Fruit fly (Drosophila melanogaster) S2 (cell line): Measurements from ENCODE around the gene CG42788.

Source experiments
- CG8478 ChIP-seq: fragments of >200 bp; optimal IDR thresholded peaks from 2 replicates; lab custom pipeline; 2018
- CTCF ChIP-seq, 2 experiments: fragments of >200 bp; optimal IDR thresholded peaks; 2 replicates each; lab custom pipeline; 2018

The CG42788 gene

dm6 chr3R:15131677-15132076 is at the start of gene CG42788:
TSS of gene CG42788 (minus strand) at chr3R:15131926.
- TF ChIP-seq CTCF (optimal IDR thresholded peaks at IDR 0.05; lab: Kevin White, UChicago) (peak; percentile 30 to 65), CG8478 (lab: Kevin White, UChicago) (no peak)

dm6 chr3R:15181467-15181866 is 49.7 kb upstream of the CG42788 start, which contains the start of gene Mf:
TSS of gene Mf (minus strand) at chr3R:15181510.
- no peak for TF ChIP-seq CG8478 (lab: Kevin White, UChicago)
- no peak for TF ChIP-seq CTCF (optimal IDR thresholded peaks at IDR 0.05; lab: Kevin White, UChicago)

dm6 chr3R:15177230-15177629 is 45.5 kb upstream of the CG42788 start:
- TF ChIP-seq CG8478 (lab: Kevin White, UChicago) = no peak
- no peak for TF ChIP-seq CTCF (optimal IDR thresholded peaks at IDR 0.05; lab: Kevin White, UChicago)

DNA sequence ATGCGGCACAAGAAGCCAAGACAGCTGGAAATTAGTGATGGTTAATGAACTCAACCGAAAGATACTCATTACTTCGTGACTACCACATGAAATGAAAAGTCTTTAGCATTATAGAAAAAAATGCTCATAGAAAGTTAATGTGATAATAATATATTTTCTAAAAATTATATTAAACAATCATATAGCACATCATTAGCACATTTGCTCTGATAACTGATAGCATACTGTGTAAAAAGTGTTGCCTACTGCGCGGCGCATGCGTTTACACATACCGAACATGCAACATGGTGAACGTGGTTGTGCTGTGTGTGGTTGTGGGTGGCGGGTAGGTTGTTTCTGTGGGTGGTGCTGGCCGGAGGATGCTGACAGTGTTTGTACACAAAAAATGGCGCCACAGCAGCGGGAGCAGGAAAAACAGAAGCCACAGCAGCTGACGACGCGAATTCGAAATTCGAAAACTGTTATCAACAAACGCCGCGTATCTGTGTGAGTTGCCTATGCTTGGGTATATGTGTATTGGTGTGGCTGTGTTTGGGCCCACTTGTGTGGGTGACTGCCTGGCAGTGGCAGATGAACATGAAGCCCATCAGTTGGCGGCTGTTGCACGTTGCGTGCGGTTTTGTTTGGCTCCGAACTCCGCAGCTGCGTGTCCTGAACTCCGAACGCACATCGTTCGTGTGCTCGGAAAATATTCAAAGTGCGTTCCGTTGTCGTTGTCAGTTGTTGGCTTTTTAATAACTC is 18.2 kb upstream of the CG42788 start, which contains the start of gene Gyc88E:
TSS of gene Gyc88E (plus strand) at position 604 of the 741 bp plus-strand sequence.
- TF ChIP-seq CTCF (optimal IDR thresholded peaks at IDR 0.05; lab: Kevin White, UChicago) (no peak), CG8478 (lab: Kevin White, UChicago) (no peak)

- peak; percentile 36 to 66 for TF ChIP-seq CTCF (optimal IDR thresholded peaks at IDR 0.05; lab: Kevin White, UChicago)
- no peak for TF ChIP-seq CG8478 (lab: Kevin White, UChicago)
These were observed 16.8 kb upstream of the CG42788 start for dm6 chr3R:15148562-15148961.

DNA sequence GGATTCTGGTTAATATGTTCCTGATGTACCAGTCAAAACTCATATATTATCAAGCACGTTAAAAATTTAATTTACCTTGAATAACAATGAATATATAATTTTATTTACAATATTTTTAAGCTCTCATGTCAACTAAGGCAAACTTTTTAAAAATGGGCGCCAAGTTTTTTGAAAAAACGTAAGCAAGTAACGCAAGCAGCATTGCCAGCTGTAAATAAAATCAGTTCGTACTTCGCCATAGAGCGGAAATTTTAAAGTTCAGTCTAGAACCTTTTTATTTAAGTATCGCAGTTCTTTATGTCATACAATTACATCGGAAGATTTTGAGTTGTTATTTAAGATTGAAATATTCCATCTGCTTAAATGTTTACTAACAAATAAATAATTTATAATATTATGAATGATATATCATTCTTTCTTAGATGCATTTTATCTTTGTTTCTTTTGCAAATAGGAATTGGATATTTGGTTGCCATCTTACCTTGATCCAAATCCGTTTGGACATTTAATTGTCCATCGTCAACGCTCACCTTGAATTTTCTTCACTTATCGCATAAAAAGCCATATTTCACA is 16.2 kb upstream of the CG42788 start:
- TF ChIP-seq CG8478 (lab: Kevin White, UChicago) (no peak), CTCF (optimal IDR thresholded peaks at IDR 0.05; lab: Kevin White, UChicago) (no peak)

dm6 chr3R:15147038-15147744 is 15.5 kb upstream of the CG42788 start, which contains the start of gene Glys:
TSS of gene Glys (minus strand) at chr3R:15147531.
- TF ChIP-seq CTCF (optimal IDR thresholded peaks at IDR 0.05; lab: Kevin White, UChicago) (peak in 1 of 2 experiments; percentile 39), CG8478 (lab: Kevin White, UChicago) (no peak)

- TF ChIP-seq CG8478 (lab: Kevin White, UChicago) = peak; percentile 14
- TF ChIP-seq CTCF (optimal IDR thresholded peaks at IDR 0.05; lab: Kevin White, UChicago) = peak; percentile 73 to 74
These were observed 14.8 kb upstream of the CG42788 start for dm6 chr3R:15146408-15147037.

dm6 chr3R:15145491-15145890 is 13.8 kb upstream of the CG42788 start:
- TF ChIP-seq CG8478 (lab: Kevin White, UChicago) (no peak), CTCF (optimal IDR thresholded peaks at IDR 0.05; lab: Kevin White, UChicago) (no peak)

DNA sequence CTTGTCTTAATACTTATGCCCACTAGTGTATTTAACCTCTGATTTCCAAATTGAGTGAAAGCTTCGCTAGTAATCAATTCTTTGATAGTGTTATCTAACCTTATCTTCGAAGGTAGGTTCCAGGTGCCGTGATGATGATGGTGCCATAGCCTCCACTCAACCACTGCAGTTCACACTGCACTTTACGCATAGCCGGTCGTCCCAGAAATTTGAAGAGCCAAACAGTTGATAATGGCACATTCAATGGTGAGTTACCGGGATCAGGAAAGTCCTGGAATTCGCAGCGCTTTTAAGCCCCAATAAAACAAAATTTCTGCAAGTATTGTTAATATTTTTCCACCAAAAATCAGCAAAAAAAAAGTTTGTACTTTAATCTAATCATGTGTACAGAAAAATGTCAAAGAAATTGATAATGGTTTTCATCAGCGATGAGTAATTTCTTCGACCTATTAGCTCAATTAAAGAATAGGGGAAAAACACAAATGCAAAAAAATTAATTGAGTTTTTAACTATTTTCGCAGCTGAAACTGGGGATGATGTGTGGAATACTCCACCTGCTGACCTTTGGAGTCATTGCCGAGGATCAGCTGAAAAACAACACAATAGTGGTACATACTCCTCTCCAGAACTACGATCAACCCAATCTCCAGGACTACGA is 8.2 kb upstream of the CG42788 start, which contains the start of gene CG3987:
TSS of gene CG3987 (plus strand) at position 143 of the 658 bp plus-strand sequence.
- TF ChIP-seq CG8478 (lab: Kevin White, UChicago) (no peak), CTCF (optimal IDR thresholded peaks at IDR 0.05; lab: Kevin White, UChicago) (no peak)

dm6 chr3R:15139010-15139815 is 7.5 kb upstream of the CG42788 start:
- no peak for TF ChIP-seq CG8478 (lab: Kevin White, UChicago)
- TF ChIP-seq CTCF (optimal IDR thresholded peaks at IDR 0.05; lab: Kevin White, UChicago) = no peak

DNA sequence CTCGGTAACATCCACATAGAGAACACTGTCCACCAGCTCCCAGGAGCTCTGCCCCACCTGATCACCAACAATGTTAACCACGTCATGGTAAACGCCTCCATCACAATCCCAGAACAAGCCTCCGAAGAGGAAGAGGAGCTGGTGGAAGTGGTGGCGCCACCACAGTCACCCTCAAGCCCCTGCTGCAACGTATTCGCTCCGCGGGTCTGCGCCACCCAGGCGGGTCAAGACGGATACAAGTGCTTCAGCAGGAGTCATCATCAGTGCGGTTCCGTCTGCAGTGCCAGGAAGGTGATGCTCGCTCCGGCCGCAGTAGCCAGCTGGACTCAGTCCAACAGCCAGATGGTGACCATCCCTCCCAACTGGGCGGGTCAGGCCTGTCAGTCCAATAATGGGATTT is 6.5 kb upstream of the CG42788 start:
- TF ChIP-seq CTCF (optimal IDR thresholded peaks at IDR 0.05; lab: Kevin White, UChicago) (no peak), CG8478 (lab: Kevin White, UChicago) (no peak)

dm6 chr3R:15136846-15137245 is 5.1 kb upstream of the CG42788 start, which contains the start of the genes CG6912 and CG3984:
TSS of gene CG6912 (minus strand) at chr3R:15137004.
TSS of gene CG3984 (plus strand) at chr3R:15137148.
- TF ChIP-seq CG8478 (lab: Kevin White, UChicago) = no peak
